Fruit fly (Drosophila melanogaster) whole organism, embryonic: ENCODE measurements around the gene CG13921.

Experiments
- Asciz ChIP-seq: fragments of 200-800 bp; sonication (Bioruptor generic); optimal IDR thresholded peaks from 2 replicates; lab custom pipeline; 2017; ENCODE audit warnings: missing biosample characterization, mild to moderate bottlenecking, missing genetic modification characterization, missing genetic modification reagents
- CG11456 ChIP-seq: fragments of 200-800 bp; sonication (Bioruptor generic); IDR thresholded peaks from 3 replicates; pipeline ENCODE4 v1.3.6; 2022; ENCODE audit warnings: missing biosample characterization, missing genetic modification characterization
- CG11504 ChIP-seq: fragments of 200-800 bp; sonication (Bioruptor generic); optimal IDR thresholded peaks from 3 replicates; lab custom pipeline; 2019; ENCODE audit warnings: missing biosample characterization, mild to moderate bottlenecking, missing genetic modification characterization, moderate library complexity
- CG12155 ChIP-seq: fragments of 200-800 bp; sonication (Bioruptor generic); optimal IDR thresholded peaks from 3 replicates; lab custom pipeline; 2016; ENCODE audit warnings: missing biosample characterization, missing genetic modification characterization
- CG12219 ChIP-seq: fragments of 200-800 bp; sonication (Bioruptor generic); optimal IDR thresholded peaks from 3 replicates; lab custom pipeline; 2018; ENCODE audit warnings: missing biosample characterization, mild to moderate bottlenecking, missing genetic modification characterization
- CG12299 ChIP-seq: fragments of 200-800 bp; sonication (Bioruptor generic); optimal IDR thresholded peaks from 2 replicates; lab custom pipeline; 2018; ENCODE audit warnings: missing biosample characterization, mild to moderate bottlenecking, missing genetic modification characterization
- CG1233 ChIP-seq: fragments of 200-800 bp; sonication (Bioruptor generic); optimal IDR thresholded peaks from 4 replicates; lab custom pipeline; 2018; ENCODE audit warnings: missing biosample characterization, mild to moderate bottlenecking, missing genetic modification characterization
- CG12744 ChIP-seq: fragments of 200-800 bp; sonication (Bioruptor generic); optimal IDR thresholded peaks from 2 replicates; lab custom pipeline; 2016; ENCODE audit warnings: missing biosample characterization, missing genetic modification characterization
- CG12769 ChIP-seq: fragments of 200-800 bp; sonication (Bioruptor generic); optimal IDR thresholded peaks from 2 replicates; lab custom pipeline; 2019; ENCODE audit warnings: missing biosample characterization, mild to moderate bottlenecking, missing genetic modification characterization, moderate library complexity
- CG13424 ChIP-seq: fragments of 200-800 bp; sonication (Bioruptor generic); optimal IDR thresholded peaks from 2 replicates; lab custom pipeline; 2019; ENCODE audit warnings: missing biosample characterization, mild to moderate bottlenecking, missing genetic modification characterization, moderate library complexity
- CG13775 ChIP-seq: fragments of 200-800 bp; sonication (Bioruptor generic); optimal IDR thresholded peaks from 3 replicates; lab custom pipeline; 2017; ENCODE audit warnings: missing biosample characterization, mild to moderate bottlenecking, missing genetic modification characterization
- CG14014 ChIP-seq: fragments of 200-800 bp; sonication (Bioruptor generic); IDR thresholded peaks from 2 replicates; pipeline ENCODE4 v1.3.6; 2022; ENCODE audit warnings: missing biosample characterization, missing genetic modification characterization
- CG14710 ChIP-seq: fragments of 200-800 bp; sonication (Bioruptor generic); optimal IDR thresholded peaks from 3 replicates; lab custom pipeline; 2019; ENCODE audit warnings: missing biosample characterization, mild to moderate bottlenecking, missing genetic modification characterization, moderate library complexity
- CG1529 ChIP-seq: fragments of 200-800 bp; sonication (Bioruptor generic); optimal IDR thresholded peaks from 3 replicates; lab custom pipeline; 2018; ENCODE audit warnings: missing biosample characterization, missing genetic modification characterization
- CG1603 ChIP-seq: fragments of 200-800 bp; sonication (Bioruptor generic); optimal IDR thresholded peaks from 2 replicates; lab custom pipeline; 2019; ENCODE audit warnings: missing biosample characterization, mild to moderate bottlenecking, missing genetic modification characterization, moderate library complexity
- CG16863 ChIP-seq: fragments of 200-800 bp; sonication (Bioruptor generic); optimal IDR thresholded peaks from 3 replicates; lab custom pipeline; 2016; ENCODE audit warnings: missing biosample characterization, missing genetic modification characterization
- CG17385 ChIP-seq: fragments of 200-800 bp; sonication (Bioruptor generic); optimal IDR thresholded peaks from 3 replicates; lab custom pipeline; 2018; ENCODE audit warnings: missing biosample characterization, mild to moderate bottlenecking, missing genetic modification characterization
- CG18599 ChIP-seq: fragments of 200-800 bp; sonication (Bioruptor generic); optimal IDR thresholded peaks from 3 replicates; lab custom pipeline; 2017; ENCODE audit warnings: missing biosample characterization, missing genetic modification characterization, mild to moderate bottlenecking, moderate library complexity, missing genetic modification reagents
- CG18764 ChIP-seq: fragments of 200-800 bp; sonication (Bioruptor generic); optimal IDR thresholded peaks from 3 replicates; lab custom pipeline; 2016; ENCODE audit warnings: missing biosample characterization, missing genetic modification characterization
- CG31441 ChIP-seq: fragments of 200-800 bp; sonication (Bioruptor generic); IDR thresholded peaks from 2 replicates; pipeline ENCODE4 v1.3.6; 2022; ENCODE audit warnings: missing biosample characterization, missing genetic modification characterization
- CG8924 ChIP-seq: fragments of 200-800 bp; optimal IDR thresholded peaks from 3 replicates; lab custom pipeline; 2019; ENCODE audit warnings: missing biosample characterization, mild to moderate bottlenecking, missing genetic modification characterization, moderate library complexity
- Dp ChIP-seq: fragments of 200-800 bp; sonication (Bioruptor generic); optimal IDR thresholded peaks from 2 replicates; lab custom pipeline; 2018; ENCODE audit warnings: missing biosample characterization, mild to moderate bottlenecking, missing genetic modification characterization, moderate library complexity
- Ets65A ChIP-seq: fragments of 200-800 bp; sonication (Bioruptor generic); peaks from one replicate; lab custom pipeline; 2016; ENCODE audit warnings: missing biosample characterization, missing genetic modification characterization
- Hey ChIP-seq: fragments of 200-800 bp; sonication (Bioruptor generic); optimal IDR thresholded peaks from 3 replicates; lab custom pipeline; 2018; ENCODE audit warnings: missing biosample characterization, mild to moderate bottlenecking, missing genetic modification characterization
- Mes4 ChIP-seq: fragments of 200-800 bp; sonication (Bioruptor generic); optimal IDR thresholded peaks from 2 replicates; lab custom pipeline; 2016; ENCODE audit warnings: missing biosample characterization, missing genetic modification characterization
- Optix ChIP-seq: fragments of 200-800 bp; sonication (Bioruptor generic); IDR thresholded peaks from 3 replicates; pipeline ENCODE4 v1.3.6; 2022; ENCODE audit warnings: missing biosample characterization, missing genetic modification characterization
- Ssrp ChIP-seq: fragments of 200-800 bp; sonication (Bioruptor generic); optimal IDR thresholded peaks from 2 replicates; lab custom pipeline; 2018; ENCODE audit warnings: missing biosample characterization, mild to moderate bottlenecking, missing genetic modification characterization, moderate library complexity
- ap ChIP-seq: fragments of 200-800 bp; sonication (Bioruptor generic); IDR thresholded peaks from 2 replicates; pipeline ENCODE4 v1.3.6; 2022; ENCODE audit warnings: missing biosample characterization, missing genetic modification characterization
- bbx ChIP-seq: fragments of 200-800 bp; sonication (Bioruptor generic); IDR thresholded peaks from 2 replicates; pipeline ENCODE4 v1.3.6; 2022; ENCODE audit warnings: missing biosample characterization, missing genetic modification characterization; ENCODE audit not compliant: partially characterized antibody
- chm ChIP-seq: fragments of 200-800 bp; sonication (Bioruptor generic); IDR thresholded peaks from 2 replicates; pipeline ENCODE4 v1.3.6; 2022; ENCODE audit warnings: missing biosample characterization, missing genetic modification characterization
- corto ChIP-seq: fragments of 200-800 bp; sonication (Bioruptor generic); optimal IDR thresholded peaks from 2 replicates; lab custom pipeline; 2016; ENCODE audit warnings: missing biosample characterization, mild to moderate bottlenecking, missing genetic modification characterization, moderate library complexity
- crol ChIP-seq: fragments of 200-800 bp; sonication (Bioruptor generic); IDR thresholded peaks from 2 replicates; pipeline ENCODE4 v1.3.6; 2022; ENCODE audit warnings: missing biosample characterization, missing genetic modification characterization
- cwo ChIP-seq: fragments of 200-800 bp; sonication (Bioruptor generic); optimal IDR thresholded peaks from 3 replicates; lab custom pipeline; 2017; ENCODE audit warnings: missing biosample characterization, missing genetic modification characterization, mild to moderate bottlenecking, moderate library complexity, missing genetic modification reagents
- disco-r ChIP-seq: fragments of 200-800 bp; sonication (Bioruptor generic); optimal IDR thresholded peaks from 2 replicates; lab custom pipeline; 2016; ENCODE audit warnings: missing biosample characterization, missing genetic modification characterization
- dysf ChIP-seq: fragments of 200-800 bp; sonication (Bioruptor generic); IDR thresholded peaks from 3 replicates; pipeline ENCODE4 v1.3.6; 2022; ENCODE audit warnings: missing biosample characterization, missing genetic modification characterization
- emc ChIP-seq: fragments of 200-800 bp; sonication (Bioruptor generic); optimal IDR thresholded peaks from 2 replicates; lab custom pipeline; 2016; ENCODE audit warnings: missing biosample characterization, missing genetic modification characterization
- ems ChIP-seq: fragments of 200-800 bp; sonication (Bioruptor generic); optimal IDR thresholded peaks from 3 replicates; lab custom pipeline; 2016; ENCODE audit warnings: missing biosample characterization, missing genetic modification characterization
- ftz-f1 ChIP-seq: fragments of 200-800 bp; sonication (Bioruptor generic); optimal IDR thresholded peaks from 2 replicates; lab custom pipeline; 2016; ENCODE audit warnings: missing biosample characterization, missing genetic modification characterization
- grn ChIP-seq: fragments of 200-800 bp; sonication (Bioruptor generic); optimal IDR thresholded peaks from 3 replicates; lab custom pipeline; 2017; ENCODE audit warnings: missing biosample characterization, missing genetic modification characterization
- ind ChIP-seq: fragments of 200-800 bp; sonication (Bioruptor generic); optimal IDR thresholded peaks from 3 replicates; lab custom pipeline; 2016; ENCODE audit warnings: missing biosample characterization, missing genetic modification characterization
- lab ChIP-seq: fragments of 200-800 bp; sonication (Bioruptor generic); optimal IDR thresholded peaks from 3 replicates; lab custom pipeline; 2017; ENCODE audit warnings: missing biosample characterization, missing genetic modification characterization, mild to moderate bottlenecking, moderate library complexity, missing genetic modification reagents
- nerfin-2 ChIP-seq: fragments of 200-800 bp; sonication (Bioruptor generic); IDR thresholded peaks from 2 replicates; pipeline ENCODE4 v1.3.6; 2022; ENCODE audit warnings: missing biosample characterization, missing genetic modification characterization; ENCODE audit not compliant: partially characterized antibody
- prd ChIP-seq, 3 experiments: fragments of >200 bp in 2 of 3; fragments of 200-800 bp in 1 of 3; sonication (Bioruptor generic) in 1 of 3; optimal IDR thresholded peaks in 2 of 3; IDR thresholded peaks in 1 of 3; 2 replicates in 2 of 3; 3 replicates in 1 of 3; pipeline versions ENCODE4 v1.3.6 to Lab custom; 2017 to 2022; ENCODE audit warnings: missing biosample characterization in 1 of 3, missing genetic modification characterization in 1 of 3
- psq ChIP-seq: fragments of 200-800 bp; sonication (Bioruptor generic); optimal IDR thresholded peaks from 2 replicates; lab custom pipeline; 2017; ENCODE audit warnings: missing biosample characterization, missing genetic modification characterization
- row ChIP-seq: fragments of 200-800 bp; sonication (Bioruptor generic); IDR thresholded peaks from 3 replicates; pipeline ENCODE4 v1.3.6; 2022; ENCODE audit warnings: missing biosample characterization, missing genetic modification characterization
- seq ChIP-seq: fragments of 200-800 bp; sonication (Bioruptor generic); IDR thresholded peaks from 2 replicates; pipeline ENCODE4 v1.3.6; 2022; ENCODE audit warnings: missing biosample characterization, missing genetic modification characterization
- sim ChIP-seq: fragments of 200-800 bp; sonication (Bioruptor generic); IDR thresholded peaks from 2 replicates; pipeline ENCODE4 v1.3.6; 2022; ENCODE audit warnings: missing biosample characterization, missing genetic modification characterization
- sug ChIP-seq: fragments of 200-800 bp; optimal IDR thresholded peaks from 2 replicates; lab custom pipeline; 2019; ENCODE audit warnings: missing biosample characterization, mild to moderate bottlenecking, missing genetic modification characterization, moderate library complexity
- tap ChIP-seq: fragments of 200-800 bp; optimal IDR thresholded peaks from 3 replicates; lab custom pipeline; 2019; ENCODE audit warnings: missing biosample characterization, mild to moderate bottlenecking, missing genetic modification characterization, moderate library complexity
- tin ChIP-seq: fragments of 200-800 bp; sonication (Bioruptor generic); optimal IDR thresholded peaks from 3 replicates; lab custom pipeline; 2016; ENCODE audit warnings: missing biosample characterization, missing genetic modification characterization
- z ChIP-seq: fragments of 200-800 bp; sonication (Bioruptor generic); IDR thresholded peaks from 3 replicates; pipeline ENCODE4 v1.3.6; 2022; ENCODE audit warnings: missing biosample characterization, missing genetic modification characterization

CG13921 gene

DNA sequence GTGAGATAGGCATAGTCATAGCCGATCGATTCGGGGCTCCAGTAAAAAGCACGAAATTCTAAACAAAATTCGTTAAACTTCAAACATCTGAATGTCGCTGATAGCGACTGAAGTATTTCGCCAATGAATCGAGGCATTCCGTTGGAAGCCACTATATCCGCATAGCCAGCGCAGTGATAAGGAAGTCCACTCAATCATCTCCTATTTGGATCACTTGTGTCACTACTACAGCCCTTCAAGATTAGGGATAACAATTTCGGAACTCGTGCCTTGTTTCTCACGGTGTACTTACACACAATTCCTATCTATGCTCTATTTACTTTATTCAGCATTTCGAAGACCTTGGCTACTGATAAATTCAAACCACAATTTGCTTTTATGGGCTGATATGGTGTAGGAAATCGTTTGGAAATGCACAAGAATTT lies 8.8 kb upstream of the CG13921 start, which contains the start of gene PIG-Wb (continued):
- peak; percentile 35; the same call in 2 of the 3 replicates for TF ChIP-seq dysf
- TF ChIP-seq CG12299 (tag; lab: Kevin White, UChicago): peak; percentile 18
- TF ChIP-seq crol (GFP tag; lab: Robert Waterston, UW): no peak
- TF ChIP-seq bbx (GFP tag; lab: Robert Waterston, UW): no peak
- TF ChIP-seq seq (GFP tag; lab: Robert Waterston, UW): 0 out of 2 replicates have a peak, but pooled peaks have one; percentile 21
- TF ChIP-seq CG1603 (tag; lab: Kevin White, UChicago): peak; percentile 5
- no peak for TF ChIP-seq CG12744 (GFP tag; lab: Kevin White, UChicago)
- no peak for TF ChIP-seq psq (GFP tag; lab: Kevin White, UChicago)
- TF ChIP-seq CG31441 (GFP tag; lab: Robert Waterston, UW): no peak
- peak; percentile 18 for TF ChIP-seq CG11504 (tag; lab: Kevin White, UChicago)
- TF ChIP-seq ems (GFP tag; lab: Kevin White, UChicago): no peak
- TF ChIP-seq CG16863 (GFP tag; lab: Kevin White, UChicago): no peak
- no peak for TF ChIP-seq ind (GFP tag; lab: Kevin White, UChicago)
- TF ChIP-seq tap: peak; percentile 20
- no peak for TF ChIP-seq Ets65A (GFP tag; lab: Kevin White, UChicago)
- no peak for TF ChIP-seq CG18764 (GFP tag; lab: Kevin White, UChicago)
- TF ChIP-seq disco-r: no peak
- TF ChIP-seq CG1529: no peak
- no peak for TF ChIP-seq corto
- TF ChIP-seq ap: no peak
- TF ChIP-seq CG13424: peak; percentile 34
- TF ChIP-seq CG14014: 0 out of 2 replicates have a peak, but pooled peaks have one; percentile 32
- peak; percentile 34; the same call in 2 of the 3 replicates for TF ChIP-seq row (GFP tag; lab: Robert Waterston, UW)
- TF ChIP-seq z: no peak
- TF ChIP-seq chm (GFP tag; lab: Robert Waterston, UW): no peak
- TF ChIP-seq CG13775 (GFP tag; lab: Kevin White, UChicago): no peak
- peak; percentile 17 for TF ChIP-seq cwo (GFP tag; lab: Kevin White, UChicago)
- TF ChIP-seq tin (GFP tag; lab: Kevin White, UChicago): no peak
- TF ChIP-seq prd (optimal IDR thresholded peaks at IDR 0.05; lab: Kevin White, UChicago): no peak
- no peak for TF ChIP-seq prd (GFP tag; IDR thresholded peaks at IDR 0.05; lab: Robert Waterston, UW)
- peak; percentile 50 for TF ChIP-seq Asciz
- no peak for TF ChIP-seq Hey
- no peak for TF ChIP-seq emc
- TF ChIP-seq CG12155 (GFP tag; lab: Kevin White, UChicago): no peak
- TF ChIP-seq CG12769 (tag; lab: Kevin White, UChicago): peak; percentile 50
- no peak for TF ChIP-seq CG14710 (tag; lab: Kevin White, UChicago)
- no peak for TF ChIP-seq nerfin-2 (GFP tag; lab: Robert Waterston, UW)
- TF ChIP-seq lab (GFP tag; lab: Kevin White, UChicago): peak; percentile 95
- TF ChIP-seq CG18599 (GFP tag; lab: Kevin White, UChicago): peak; percentile 77
- 0 out of 3 replicates have a peak, but pooled peaks have one; percentile 15 for TF ChIP-seq CG11456
- TF ChIP-seq sug (tag; lab: Kevin White, UChicago): peak; percentile 79
- TF ChIP-seq CG8924: peak; percentile 7
- no peak for TF ChIP-seq CG17385 (GFP tag; lab: Kevin White, UChicago)
- TF ChIP-seq ftz-f1 (GFP tag; lab: Kevin White, UChicago): peak; percentile 50
- no peak for TF ChIP-seq sim (GFP tag; lab: Robert Waterston, UW)
- no peak for TF ChIP-seq Optix
- no peak for TF ChIP-seq Ssrp (tag; lab: Kevin White, UChicago)
- TF ChIP-seq CG1233 (GFP tag; lab: Kevin White, UChicago): no peak
- TF ChIP-seq Dp: no peak
- no peak for TF ChIP-seq Mes4 (GFP tag; lab: Kevin White, UChicago)
- peak; percentile 93 for TF ChIP-seq grn
- peak; percentile 14 for TF ChIP-seq CG12219 (GFP tag; lab: Kevin White, UChicago)
